Fruit fly (Drosophila melanogaster) ovary, adult (tissue): ENCODE results near the gene tld.

Source experiments
- CG17801 ChIP-seq: fragments of 200-800 bp; optimal IDR thresholded peaks from 2 replicates; lab custom pipeline; 2019; ENCODE audit warnings: missing biosample characterization, mild to moderate bottlenecking, missing genetic modification characterization, moderate library complexity; ENCODE audit not compliant: partially characterized antibody

The tld gene

DNA sequence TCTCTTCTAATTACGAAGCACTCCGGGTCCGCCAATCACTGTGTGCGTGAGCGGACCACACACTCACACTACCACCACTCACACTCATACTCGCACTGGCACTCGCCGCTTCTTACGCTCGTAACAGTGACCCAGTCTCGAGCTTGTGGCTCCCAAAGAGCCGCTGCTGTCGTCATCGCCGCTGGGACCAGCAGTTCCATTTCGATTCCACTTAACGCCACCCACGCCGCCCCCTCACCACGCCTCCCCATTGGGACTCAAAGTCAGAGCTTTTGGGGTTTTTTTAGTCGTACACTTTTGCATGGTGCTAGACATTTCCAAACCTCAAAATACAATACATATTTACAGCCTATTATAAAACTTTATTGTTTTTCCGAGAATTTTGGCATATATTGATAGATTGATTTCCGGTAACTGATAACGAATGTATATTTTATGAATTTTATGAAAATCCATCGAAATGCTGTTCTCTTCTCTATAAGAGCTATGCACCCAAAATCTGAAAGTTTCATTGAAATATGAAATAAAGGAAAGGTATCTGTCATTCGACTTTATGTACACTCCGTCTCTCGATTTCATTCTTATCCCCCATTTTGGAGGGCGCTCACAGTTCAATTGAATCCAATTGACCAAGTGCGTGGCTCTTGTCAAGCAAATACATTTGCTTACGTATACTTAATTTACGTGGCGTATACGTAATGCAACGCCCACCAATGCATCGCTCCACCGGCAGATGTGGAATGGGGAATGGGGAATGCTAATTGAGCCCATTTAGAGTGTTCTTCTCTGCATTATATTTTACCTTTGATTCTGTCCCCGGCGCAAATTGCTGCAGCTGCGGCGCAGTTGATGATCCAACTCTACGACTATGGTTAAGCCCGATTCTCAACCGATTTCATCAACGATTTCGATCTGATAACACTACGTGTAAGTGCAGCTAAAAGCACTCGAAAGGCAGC lies 22.0 kb downstream of the tld start, which contains the start of gene CG42331:
Gene CG42331 (plus strand): TSS at position 909 of the 959 bp plus-strand sequence.
- TF ChIP-seq CG17801, result no peak

DNA sequence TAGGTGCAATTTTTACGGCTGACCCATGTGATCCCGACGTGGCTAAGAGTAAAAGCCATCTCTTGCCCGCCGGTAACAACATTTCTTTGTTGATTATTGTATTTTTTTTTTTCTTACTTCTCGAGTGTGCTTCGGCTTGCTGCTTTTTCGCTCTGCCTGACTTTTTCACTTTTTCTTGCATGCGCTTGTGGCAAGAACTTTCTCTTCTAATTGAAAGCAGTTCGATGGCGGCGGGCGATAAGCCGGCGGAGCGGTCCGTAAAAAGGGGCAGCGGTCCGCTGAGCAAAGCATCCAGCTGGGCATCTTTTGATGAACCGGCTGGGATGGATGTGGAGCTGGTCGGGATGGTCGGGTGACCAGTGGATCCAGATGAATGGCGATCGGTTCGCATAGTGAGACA lies 23.5 kb downstream of the tld start:
- no peak for TF ChIP-seq CG17801

DNA sequence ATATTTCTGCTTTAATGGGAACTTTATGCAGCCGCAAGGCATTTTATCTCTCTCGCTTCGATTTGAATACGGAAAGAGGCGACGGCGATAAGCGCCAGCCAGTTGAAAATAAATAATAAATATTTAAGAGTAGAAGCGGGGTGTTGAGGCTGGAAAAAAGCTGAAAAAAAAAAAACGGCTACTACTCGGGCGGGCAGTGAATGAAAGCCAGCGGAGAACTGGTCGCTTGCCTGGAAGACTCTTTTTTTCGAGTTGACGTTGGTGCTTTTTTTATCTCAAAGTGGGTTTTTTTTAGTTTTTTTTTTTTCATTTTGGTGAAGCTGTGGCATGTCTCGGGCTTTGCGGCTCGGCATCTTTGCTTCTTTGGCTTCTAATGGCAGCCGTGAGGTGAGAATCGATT lies 23.9 kb downstream of the tld start:
- TF ChIP-seq CG17801, result no peak

DNA sequence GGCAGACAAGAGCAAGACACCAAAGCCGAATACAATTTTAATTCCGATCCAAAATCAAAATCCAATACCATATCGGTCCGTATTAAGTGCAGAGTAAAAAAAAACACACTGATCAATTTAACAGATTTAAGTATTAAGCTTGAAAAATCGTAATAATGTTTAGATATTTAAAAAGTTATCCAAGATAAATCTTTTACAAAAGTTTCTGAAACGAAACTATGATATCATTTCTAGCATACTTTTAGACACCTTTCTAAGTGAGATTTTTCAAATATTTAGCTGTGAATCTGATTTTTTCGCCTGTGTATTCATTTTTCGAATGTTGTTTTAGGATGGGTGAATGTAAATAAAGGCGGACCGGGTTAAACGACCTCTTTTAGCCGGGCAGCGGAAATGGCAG lies 27.6 kb downstream of the tld start:
- no peak for TF ChIP-seq CG17801

DNA sequence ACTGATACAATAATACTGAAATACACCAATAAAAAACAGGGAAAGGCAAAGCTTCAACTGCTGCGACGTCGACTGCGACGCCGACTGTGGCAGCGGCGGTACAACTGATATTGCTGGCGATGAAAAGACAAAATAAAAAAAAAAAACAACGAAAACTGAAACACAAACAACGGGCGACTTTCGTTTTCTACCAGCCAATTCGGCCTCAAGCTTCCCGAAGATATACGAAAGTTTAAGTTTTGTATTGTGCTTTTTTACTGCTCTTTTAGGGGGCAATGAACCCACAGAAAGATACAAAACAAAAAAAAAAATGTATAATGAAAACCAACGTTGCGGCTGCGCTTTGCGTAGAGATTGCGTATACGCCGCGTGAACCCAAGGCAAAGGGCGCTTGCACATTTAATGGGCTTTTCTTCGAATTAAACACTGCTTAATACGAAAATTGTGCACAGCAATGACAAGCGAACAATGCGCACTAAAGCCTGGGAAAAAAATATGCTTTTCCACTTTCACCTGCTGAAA lies 28.7 kb downstream of the tld start:
- no peak for TF ChIP-seq CG17801

DNA sequence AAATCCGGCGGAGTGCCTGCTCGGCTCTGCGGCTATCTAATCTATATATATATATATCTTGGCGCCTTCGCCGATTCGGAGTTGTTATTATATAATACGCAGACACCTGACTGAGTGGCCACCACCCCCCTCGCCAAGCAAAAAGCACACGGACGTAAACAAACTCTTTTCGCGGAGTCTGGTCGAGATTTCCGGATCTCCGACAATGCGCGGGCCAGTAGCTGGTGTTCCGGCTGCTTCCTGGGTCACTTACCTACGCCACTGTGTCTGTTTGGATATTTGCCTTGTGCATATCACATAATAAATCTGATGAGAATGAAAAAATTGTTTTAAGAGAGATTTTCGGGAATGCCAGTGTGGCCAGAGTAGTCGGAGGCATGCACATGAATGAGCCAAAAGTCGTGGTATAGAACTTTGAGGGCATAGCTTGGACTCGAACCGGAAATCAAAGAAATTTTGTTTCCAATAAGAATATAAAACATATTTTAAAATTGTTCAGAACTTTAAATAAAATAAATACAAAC lies 37.6 kb downstream of the tld start, which contains the start of gene CG5805:
Gene CG5805 (minus strand): TSS at position 380 of the 524 bp plus-strand sequence.
- TF ChIP-seq CG17801, result peak; percentile 56

DNA sequence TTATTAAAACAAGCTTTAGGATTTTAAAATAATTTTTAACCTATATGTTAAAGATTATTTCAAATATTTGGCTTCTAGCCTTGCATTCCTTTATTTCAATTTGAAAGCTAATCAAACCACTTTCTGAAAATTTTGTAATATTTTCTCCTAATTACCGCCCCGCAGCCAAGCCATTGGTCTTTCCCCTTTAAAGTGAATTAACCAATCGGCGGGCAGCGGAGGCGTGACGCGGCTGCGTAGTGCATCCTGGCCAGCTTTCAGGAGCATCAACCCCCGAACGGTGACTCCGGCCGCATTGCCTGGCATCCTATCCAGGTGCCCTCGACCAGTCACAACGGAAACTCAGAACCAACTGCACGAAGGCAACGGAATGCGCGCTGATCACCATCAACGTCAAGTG lies 38.2 kb downstream of the tld start, which contains the start of gene Ets96B:
Gene Ets96B (plus strand): TSS at position 321 of the 400 bp plus-strand sequence.
- TF ChIP-seq CG17801, result no peak

DNA sequence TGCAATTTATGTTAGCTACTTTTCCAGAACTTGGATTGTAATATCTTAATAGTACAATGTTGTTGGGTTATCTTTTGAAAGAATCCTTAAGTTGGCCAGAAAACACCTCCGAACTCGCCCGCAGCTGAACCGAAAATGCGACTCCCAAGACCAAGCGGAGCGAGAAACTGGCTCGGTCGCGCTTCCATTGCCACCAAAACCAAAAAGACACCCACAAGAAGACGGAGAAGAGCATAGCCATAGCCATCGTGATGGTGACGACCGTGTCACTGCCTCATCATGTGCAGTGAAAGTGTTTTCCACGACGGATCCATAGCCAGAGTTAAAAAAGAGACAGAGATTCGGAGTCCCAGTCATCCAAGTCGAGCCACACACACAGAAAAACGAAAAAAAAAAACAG lies 40.5 kb downstream of the tld start, which contains the start of gene CG13634:
Gene CG13634 (minus strand): TSS at position 101 of the 400 bp plus-strand sequence.
- no peak for TF ChIP-seq CG17801

DNA sequence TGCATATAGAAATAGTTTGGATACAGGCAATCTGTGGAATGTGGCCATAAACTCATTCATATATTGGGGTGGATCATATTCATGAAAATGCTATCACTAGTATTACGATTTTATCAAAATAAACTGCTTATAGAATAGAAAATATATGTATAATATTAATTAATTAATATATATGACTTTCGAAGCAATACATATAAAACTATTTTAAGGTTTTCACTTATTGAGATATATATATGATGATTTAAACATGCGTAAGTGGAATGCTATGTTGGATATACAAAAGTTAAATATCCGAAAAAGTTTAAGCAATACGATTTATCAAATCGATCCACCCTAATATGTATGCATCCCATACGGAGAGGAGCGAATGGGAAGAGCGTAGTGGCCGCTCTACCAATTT lies 49.1 kb downstream of the tld start:
- TF ChIP-seq CG17801, result no peak

DNA sequence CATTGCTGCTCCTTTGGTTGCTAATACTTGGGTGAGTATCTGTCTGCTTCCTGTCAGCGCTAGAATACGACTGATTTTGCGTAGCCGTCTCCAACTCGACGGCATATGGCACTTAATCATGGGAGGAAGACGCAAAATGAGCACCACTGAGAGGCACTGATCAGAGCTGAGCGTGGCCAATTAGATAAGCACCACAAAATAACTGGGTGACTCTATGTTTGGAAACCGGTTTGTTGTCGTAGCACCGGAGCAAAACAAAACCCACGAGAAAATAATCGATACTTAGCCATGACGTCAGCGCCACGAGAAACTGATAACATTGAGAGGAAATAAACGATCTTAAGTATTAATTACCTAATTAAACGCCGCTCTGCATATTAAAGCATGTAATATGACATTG lies 50.0 kb downstream of the tld start, which contains the start of gene Ude:
Gene Ude (minus strand): TSS at position 166 of the 400 bp plus-strand sequence.
- TF ChIP-seq CG17801, result no peak
